Fruit fly (Drosophila melanogaster) whole organism, embryonic: ENCODE results near the gene Alms1a.

Experiments used
- Awh ChIP-seq: fragments of 200-800 bp; sonication (Bioruptor generic); IDR thresholded peaks from 2 replicates; pipeline ENCODE4, ENCODE4 v1.3.6; 2022; ENCODE audit warnings: missing biosample characterization, missing genetic modification characterization
- CG10147 ChIP-seq: fragments of 200-800 bp; sonication (Bioruptor generic); optimal IDR thresholded peaks from 2 replicates; lab custom pipeline; 2019; ENCODE audit warnings: missing biosample characterization, mild to moderate bottlenecking, missing genetic modification characterization, moderate library complexity
- CG10543 ChIP-seq: fragments of 200-800 bp; sonication (Bioruptor generic); optimal IDR thresholded peaks from 3 replicates; lab custom pipeline; 2017; ENCODE audit warnings: missing biosample characterization, mild to moderate bottlenecking, missing genetic modification characterization, moderate library complexity
- CG11398 ChIP-seq: fragments of 200-800 bp; sonication (Bioruptor generic); optimal IDR thresholded peaks from 2 replicates; lab custom pipeline; 2016; ENCODE audit warnings: missing biosample characterization, missing genetic modification characterization
- CG12236 ChIP-seq: fragments of 200-800 bp; sonication (Bioruptor generic); optimal IDR thresholded peaks from 2 replicates; lab custom pipeline; 2016; ENCODE audit warnings: missing biosample characterization, missing genetic modification characterization
- CG13287 ChIP-seq: fragments of 200-800 bp; sonication (Bioruptor generic); IDR thresholded peaks from 2 replicates; pipeline ENCODE4 v1.3.6; 2022; ENCODE audit warnings: missing biosample characterization, missing genetic modification characterization; ENCODE audit not compliant: partially characterized antibody
- CG13424 ChIP-seq: fragments of 200-800 bp; sonication (Bioruptor generic); optimal IDR thresholded peaks from 2 replicates; lab custom pipeline; 2019; ENCODE audit warnings: missing biosample characterization, mild to moderate bottlenecking, missing genetic modification characterization, moderate library complexity
- CG14050 ChIP-seq: fragments of 200-800 bp; sonication (Bioruptor generic); IDR thresholded peaks from 3 replicates; pipeline ENCODE4 v1.3.6; 2022; ENCODE audit warnings: missing biosample characterization, missing genetic modification characterization
- CG14441 ChIP-seq: fragments of 200-800 bp; sonication (Bioruptor generic); IDR thresholded peaks from 2 replicates; pipeline ENCODE4 v1.3.6; 2022; ENCODE audit warnings: missing biosample characterization, missing genetic modification characterization
- CG15514 ChIP-seq: fragments of 200-800 bp; sonication (Bioruptor generic); optimal IDR thresholded peaks from 3 replicates; lab custom pipeline; 2017; ENCODE audit warnings: missing biosample characterization, missing genetic modification characterization, mild to moderate bottlenecking, moderate library complexity, missing genetic modification reagents
- CG16815 ChIP-seq: fragments of 200-800 bp; sonication (Bioruptor generic); optimal IDR thresholded peaks from 3 replicates; lab custom pipeline; 2017; ENCODE audit warnings: missing biosample characterization, mild to moderate bottlenecking, missing genetic modification characterization
- CG16863 ChIP-seq: fragments of 200-800 bp; sonication (Bioruptor generic); optimal IDR thresholded peaks from 3 replicates; lab custom pipeline; 2016; ENCODE audit warnings: missing biosample characterization, missing genetic modification characterization
- CG17361 ChIP-seq: fragments of 200-800 bp; sonication (Bioruptor generic); IDR thresholded peaks from 3 replicates; pipeline ENCODE4 v1.3.6; 2022; ENCODE audit warnings: missing biosample characterization, missing genetic modification characterization
- CG2678 ChIP-seq: fragments of 200-800 bp; sonication (Bioruptor generic); optimal IDR thresholded peaks from 3 replicates; lab custom pipeline; 2019; ENCODE audit warnings: missing biosample characterization, mild to moderate bottlenecking, missing genetic modification characterization, moderate library complexity
- CG31224 ChIP-seq: fragments of 200-800 bp; sonication (Bioruptor generic); IDR thresholded peaks from 2 replicates; pipeline ENCODE4 v1.3.6; 2022; ENCODE audit warnings: missing biosample characterization, missing genetic modification characterization
- CG31388 ChIP-seq: fragments of 200-800 bp; sonication (Bioruptor generic); optimal IDR thresholded peaks from 2 replicates; lab custom pipeline; 2016; ENCODE audit warnings: missing biosample characterization, missing genetic modification characterization
- CG3847 ChIP-seq: fragments of 200-800 bp; sonication (Bioruptor generic); IDR thresholded peaks from 2 replicates; pipeline ENCODE4 v1.3.6; 2022; ENCODE audit warnings: missing biosample characterization, missing genetic modification characterization
- CG5180 ChIP-seq: fragments of 200-800 bp; sonication (Bioruptor generic); optimal IDR thresholded peaks from 3 replicates; lab custom pipeline; 2017; ENCODE audit warnings: missing biosample characterization, missing genetic modification characterization, mild to moderate bottlenecking, moderate library complexity, missing genetic modification reagents
- CG6175 ChIP-seq: fragments of 200-800 bp; sonication (Bioruptor generic); IDR thresholded peaks from 3 replicates; pipeline ENCODE4 v1.3.6; 2022; ENCODE audit warnings: missing biosample characterization, missing genetic modification characterization
- CG6254 ChIP-seq: fragments of 200-800 bp; sonication (Bioruptor generic); optimal IDR thresholded peaks from 3 replicates; lab custom pipeline; 2017; ENCODE audit warnings: mild to moderate bottlenecking, missing biosample characterization, missing genetic modification reagents, missing genetic modification characterization
- CG8359 ChIP-seq: fragments of 200-800 bp; sonication (Bioruptor generic); optimal IDR thresholded peaks from 2 replicates; lab custom pipeline; 2017; ENCODE audit warnings: missing biosample characterization, mild to moderate bottlenecking, missing genetic modification characterization, borderline replicate concordance
- CrebB ChIP-seq: fragments of 200-800 bp; sonication (Bioruptor generic); optimal IDR thresholded peaks from 3 replicates; lab custom pipeline; 2018; ENCODE audit warnings: missing biosample characterization, mild to moderate bottlenecking, missing genetic modification characterization
- Dad ChIP-seq: fragments of 200-800 bp; sonication (Bioruptor generic); optimal IDR thresholded peaks from 3 replicates; lab custom pipeline; 2016; ENCODE audit warnings: missing biosample characterization, missing genetic modification characterization
- Dbx ChIP-seq: fragments of 200-800 bp; sonication (Bioruptor generic); IDR thresholded peaks from 3 replicates; pipeline ENCODE4 v1.3.6; 2022; ENCODE audit warnings: missing biosample characterization, missing genetic modification characterization
- Dfd ChIP-seq, 2 experiments: fragments of >200 bp; optimal IDR thresholded peaks; 2 replicates each; lab custom pipeline; 2017; ENCODE audit warnings: missing biosample characterization in 2 of 2, missing genetic modification characterization in 2 of 2
- Dref ChIP-seq: fragments of 200-800 bp; sonication (Bioruptor generic); IDR thresholded peaks from 2 replicates; pipeline ENCODE4 v1.3.6; 2022; ENCODE audit warnings: missing biosample characterization, missing genetic modification characterization
- ERR ChIP-seq: fragments of 200-800 bp; sonication (Bioruptor generic); optimal IDR thresholded peaks from 2 replicates; lab custom pipeline; 2016; ENCODE audit warnings: missing biosample characterization, missing genetic modification characterization
- Elba2 ChIP-seq: fragments of 200-800 bp; sonication (Bioruptor generic); optimal IDR thresholded peaks from 3 replicates; lab custom pipeline; 2016; ENCODE audit warnings: missing biosample characterization, missing genetic modification characterization
- Fer3 ChIP-seq: fragments of 200-800 bp; sonication (Bioruptor generic); optimal IDR thresholded peaks from 2 replicates; lab custom pipeline; 2018; ENCODE audit warnings: missing biosample characterization, mild to moderate bottlenecking, missing genetic modification characterization, moderate library complexity
- Lim3 ChIP-seq: fragments of 200-800 bp; sonication (Bioruptor generic); IDR thresholded peaks from 2 replicates; pipeline ENCODE4 v1.3.6; 2022; ENCODE audit warnings: missing biosample characterization, missing genetic modification characterization
- TFAM ChIP-seq: fragments of 200-800 bp; sonication (Bioruptor generic); optimal IDR thresholded peaks from 2 replicates; lab custom pipeline; 2017; ENCODE audit warnings: missing biosample characterization, missing genetic modification characterization, inconsistent platforms
- Trl ChIP-seq, 3 experiments: fragments of >200 bp in 2 of 3; fragments of 200-800 bp in 1 of 3; sonication (Bioruptor generic) in 1 of 3; optimal IDR thresholded peaks; 2 replicates in 1 of 3; 3 replicates in 2 of 3; lab custom pipeline; 2016 to 2017; ENCODE audit warnings: missing biosample characterization in 1 of 3, missing genetic modification characterization in 1 of 3
- bigmax ChIP-seq: fragments of 200-800 bp; sonication (Bioruptor generic); optimal IDR thresholded peaks from 2 replicates; lab custom pipeline; 2018; ENCODE audit warnings: missing biosample characterization, mild to moderate bottlenecking, missing genetic modification characterization
- bowl ChIP-seq: fragments of 200-800 bp; sonication (Bioruptor generic); IDR thresholded peaks from 2 replicates; pipeline ENCODE4 v1.3.6; 2022; ENCODE audit warnings: missing biosample characterization, missing genetic modification characterization
- chm ChIP-seq: fragments of 200-800 bp; sonication (Bioruptor generic); IDR thresholded peaks from 2 replicates; pipeline ENCODE4 v1.3.6; 2022; ENCODE audit warnings: missing biosample characterization, missing genetic modification characterization
- croc ChIP-seq: fragments of 200-800 bp; sonication (Bioruptor generic); conservative IDR thresholded peaks from 3 replicates; pipeline ENCODE4 v1.3.6; 2022; ENCODE audit warnings: missing biosample characterization, missing genetic modification characterization
- inv ChIP-seq: fragments of 200-800 bp; sonication (Bioruptor generic); IDR thresholded peaks from 2 replicates; pipeline ENCODE4 v1.3.6; 2022; ENCODE audit warnings: missing biosample characterization, missing genetic modification characterization; ENCODE audit not compliant: partially characterized antibody
- mirr ChIP-seq: fragments of 200-800 bp; sonication (Bioruptor generic); optimal IDR thresholded peaks from 3 replicates; lab custom pipeline; 2018; ENCODE audit warnings: missing biosample characterization, mild to moderate bottlenecking, missing genetic modification characterization
- nau ChIP-seq: fragments of 200-800 bp; sonication (Bioruptor generic); optimal IDR thresholded peaks from 3 replicates; lab custom pipeline; 2017; ENCODE audit warnings: missing biosample characterization, mild to moderate bottlenecking, missing genetic modification characterization, missing genetic modification reagents
- odd ChIP-seq: fragments of 200-800 bp; sonication (Bioruptor generic); optimal IDR thresholded peaks from 2 replicates; lab custom pipeline; 2017; ENCODE audit warnings: missing biosample characterization, mild to moderate bottlenecking, missing genetic modification characterization
- pho ChIP-seq: fragments of 200-800 bp; sonication (Bioruptor generic); optimal IDR thresholded peaks from 2 replicates; lab custom pipeline; 2016; ENCODE audit warnings: missing biosample characterization, missing genetic modification characterization
- pita ChIP-seq: fragments of 200-800 bp; sonication (Bioruptor generic); optimal IDR thresholded peaks from 2 replicates; lab custom pipeline; 2017; ENCODE audit warnings: missing biosample characterization, mild to moderate bottlenecking, missing genetic modification characterization
- slou ChIP-seq: fragments of 200-800 bp; sonication (Bioruptor generic); optimal IDR thresholded peaks from 3 replicates; lab custom pipeline; 2016; ENCODE audit warnings: missing biosample characterization, missing genetic modification characterization
- slp2 ChIP-seq: fragments of 200-800 bp; sonication (Bioruptor generic); optimal IDR thresholded peaks from 2 replicates; lab custom pipeline; 2016; ENCODE audit warnings: missing biosample characterization, missing genetic modification characterization
- sob ChIP-seq: fragments of 200-800 bp; sonication (Bioruptor generic); IDR thresholded peaks from 2 replicates; pipeline ENCODE4 v1.3.6; 2022; ENCODE audit warnings: missing biosample characterization, missing genetic modification characterization
- sr ChIP-seq: fragments of 200-800 bp; sonication (Bioruptor generic); IDR thresholded peaks from 3 replicates; pipeline ENCODE4 v1.3.6; 2022; ENCODE audit warnings: missing biosample characterization, missing genetic modification characterization
- stwl ChIP-seq: fragments of 200-800 bp; sonication (Bioruptor generic); optimal IDR thresholded peaks from 3 replicates; lab custom pipeline; 2018; ENCODE audit warnings: missing biosample characterization, mild to moderate bottlenecking, missing genetic modification characterization, moderate library complexity
- tna ChIP-seq: fragments of 200-800 bp; sonication (Bioruptor generic); IDR thresholded peaks from 2 replicates; pipeline ENCODE4 v1.3.6; 2022; ENCODE audit warnings: missing biosample characterization, missing genetic modification characterization; ENCODE audit not compliant: partially characterized antibody
- wor ChIP-seq: fragments of 200-800 bp; sonication (Bioruptor generic); IDR thresholded peaks from 2 replicates; pipeline ENCODE4 v1.3.6; 2022; ENCODE audit warnings: missing biosample characterization, missing genetic modification characterization
- zen2 ChIP-seq: fragments of 200-800 bp; sonication (Bioruptor generic); IDR thresholded peaks from 3 replicates; pipeline ENCODE4 v1.3.6; 2022; ENCODE audit warnings: missing biosample characterization, missing genetic modification characterization; ENCODE audit not compliant: partially characterized antibody
- zf30C ChIP-seq: fragments of 200-800 bp; sonication (Bioruptor generic); optimal IDR thresholded peaks from 3 replicates; lab custom pipeline; 2018; ENCODE audit warnings: missing biosample characterization, mild to moderate bottlenecking, missing genetic modification characterization

Alms1a gene

DNA sequence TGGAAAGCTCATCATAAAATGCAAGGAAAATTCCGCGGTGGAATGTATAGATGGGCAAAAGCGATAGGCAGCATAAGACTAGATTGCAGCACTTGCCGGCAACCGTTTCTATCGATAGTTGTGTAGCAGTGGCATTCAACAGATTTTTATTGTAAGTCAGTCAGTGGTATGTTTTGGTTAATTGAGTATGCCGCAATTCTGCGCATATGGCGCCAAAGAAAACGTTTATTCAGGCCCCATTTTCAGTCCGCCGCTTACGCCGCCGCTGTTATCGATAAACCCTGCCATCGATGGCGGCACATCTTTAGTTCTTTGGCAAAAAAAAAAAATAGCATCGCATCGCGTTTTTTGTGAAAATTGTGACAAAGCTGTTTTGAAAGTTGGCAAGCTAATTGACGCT lies 13.9 kb upstream of the Alms1a start, which contains the start of the genes Cbp80 and Torsin (continued):
- TF ChIP-seq CG6175 (GFP tag; lab: Robert Waterston, UW) (no peak), bigmax (no peak), Dref (peak; percentile 73), Awh (no peak), slp2 (GFP tag; lab: Kevin White, UChicago) (no peak), CG14441 (GFP tag; lab: Robert Waterston, UW) (0 out of 2 replicates have a peak, but pooled peaks have one; percentile 31), CG16863 (GFP tag; lab: Kevin White, UChicago) (no peak), Lim3 (GFP tag; lab: Robert Waterston, UW) (no peak), Fer3 (tag; lab: Kevin White, UChicago) (no peak), tna (GFP tag; lab: Robert Waterston, UW) (peak; percentile 90), pho (GFP tag; lab: Kevin White, UChicago) (no peak), croc (GFP tag; lab: Robert Waterston, UW) (no peak), slou (GFP tag; lab: Kevin White, UChicago) (no peak), CG15514 (GFP tag; lab: Kevin White, UChicago) (peak; percentile 9), CG14050 (GFP tag; lab: Robert Waterston, UW) (no peak), CG13287 (GFP tag; lab: Robert Waterston, UW) (peak; percentile 90), CG3847 (no peak), inv (GFP tag; lab: Robert Waterston, UW) (peak; percentile 80), chm (GFP tag; lab: Robert Waterston, UW) (no peak), CG12236 (GFP tag; lab: Kevin White, UChicago) (no peak), CG11398 (GFP tag; lab: Kevin White, UChicago) (no peak), CG10543 (GFP tag; lab: Kevin White, UChicago) (no peak), TFAM (no peak), CG31388 (no peak), Dbx (no peak), nau (no peak), CG16815 (GFP tag; lab: Kevin White, UChicago) (no peak), CG5180 (GFP tag; lab: Kevin White, UChicago) (no peak), bowl (GFP tag; lab: Robert Waterston, UW) (no peak), zf30C (no peak), Trl (optimal IDR thresholded peaks at IDR 0.05; lab: Kevin White, UChicago) (no peak), Trl (GFP tag; optimal IDR thresholded peaks at IDR 0.05; lab: Kevin White, UChicago) (peak; percentile 19), CG17361 (GFP tag; lab: Robert Waterston, UW) (no peak), Dad (no peak), mirr (GFP tag; lab: Kevin White, UChicago) (no peak), CG8359 (no peak), CG6254 (no peak), CG13424 (tag; lab: Kevin White, UChicago) (no peak), zen2 (GFP tag; lab: Robert Waterston, UW) (peak; percentile 73; the same call in 2 of the 3 replicates), sr (no peak), wor (no peak), stwl (tag; lab: Kevin White, UChicago) (peak; percentile 56), sob (GFP tag; lab: Robert Waterston, UW) (peak; percentile 47; the same call in 1 of the 2 replicates), CG2678 (tag; lab: Kevin White, UChicago) (no peak), CG31224 (GFP tag; lab: Robert Waterston, UW) (no peak), CrebB (tag; lab: Kevin White, UChicago) (no peak), Dfd (GFP tag; optimal IDR thresholded peaks at IDR 0.05; lab: Kevin White, UChicago) (no peak), pita (GFP tag; lab: Kevin White, UChicago) (no peak), CG10147 (GFP tag; lab: Kevin White, UChicago) (peak; percentile 1), ERR (GFP tag; lab: Kevin White, UChicago) (no peak), Elba2 (GFP tag; lab: Kevin White, UChicago) (no peak), odd (GFP tag; lab: Kevin White, UChicago) (no peak)
